Fruit fly (Drosophila melanogaster) whole organism, embryonic: ENCODE results near the gene PIG-Wb.
A peak's percentile ranks its signal among the peaks of the same experiment; 100 is the strongest.

Experiments
- B-H2 ChIP-seq: fragments of 200-800 bp; sonication (Bioruptor generic); optimal IDR thresholded peaks from 2 replicates; lab custom pipeline; 2018; ENCODE audit warnings: missing biosample characterization, mild to moderate bottlenecking, missing genetic modification characterization
- CG10462 ChIP-seq: fragments of 200-800 bp; sonication (Bioruptor generic); optimal IDR thresholded peaks from 2 replicates; lab custom pipeline; 2016; ENCODE audit warnings: missing biosample characterization, missing genetic modification characterization
- CG10565 ChIP-seq: fragments of 200-800 bp; sonication (Bioruptor generic); optimal IDR thresholded peaks from 3 replicates; lab custom pipeline; 2016; ENCODE audit warnings: missing biosample characterization, mild to moderate bottlenecking, missing genetic modification characterization
- CG12391 ChIP-seq: fragments of 200-800 bp; sonication (Bioruptor generic); optimal IDR thresholded peaks from 3 replicates; lab custom pipeline; 2018; ENCODE audit warnings: missing biosample characterization, mild to moderate bottlenecking, missing genetic modification characterization, moderate library complexity
- CG13123 ChIP-seq: fragments of 200-800 bp; sonication (Bioruptor generic); optimal IDR thresholded peaks from 2 replicates; lab custom pipeline; 2016; ENCODE audit warnings: missing biosample characterization, missing genetic modification characterization
- CG14050 ChIP-seq: fragments of 200-800 bp; sonication (Bioruptor generic); IDR thresholded peaks from 3 replicates; pipeline ENCODE4 v1.3.6; 2022; ENCODE audit warnings: missing biosample characterization, missing genetic modification characterization
- CG16813 ChIP-seq: fragments of 200-800 bp; sonication (Bioruptor generic); IDR thresholded peaks from 3 replicates; pipeline ENCODE4 v1.3.6; 2022; ENCODE audit warnings: missing biosample characterization, missing genetic modification characterization; ENCODE audit not compliant: partially characterized antibody
- CG17186 ChIP-seq: fragments of 200-800 bp; sonication (Bioruptor generic); optimal IDR thresholded peaks from 3 replicates; lab custom pipeline; 2017; ENCODE audit warnings: missing biosample characterization, missing genetic modification reagents, missing genetic modification characterization
- CG18262 ChIP-seq: fragments of 200-800 bp; optimal IDR thresholded peaks from 3 replicates; lab custom pipeline; 2019; ENCODE audit warnings: missing biosample characterization, mild to moderate bottlenecking, missing genetic modification characterization, moderate library complexity
- CG2712 ChIP-seq: fragments of 200-800 bp; optimal IDR thresholded peaks from 3 replicates; lab custom pipeline; 2019; ENCODE audit warnings: missing biosample characterization, mild to moderate bottlenecking, missing genetic modification characterization, moderate library complexity
- CG34224 ChIP-seq: fragments of 200-800 bp; sonication (Bioruptor generic); IDR thresholded peaks from 3 replicates; pipeline ENCODE4 v1.3.6; 2022; ENCODE audit warnings: missing biosample characterization, missing genetic modification characterization; ENCODE audit not compliant: partially characterized antibody
- CG4424 ChIP-seq: fragments of 200-800 bp; sonication (Bioruptor generic); optimal IDR thresholded peaks from 3 replicates; lab custom pipeline; 2016; ENCODE audit warnings: missing biosample characterization, missing genetic modification characterization
- CG4617 ChIP-seq: fragments of 200-800 bp; sonication (Bioruptor generic); optimal IDR thresholded peaks from 3 replicates; lab custom pipeline; 2016; ENCODE audit warnings: missing biosample characterization, missing genetic modification characterization, borderline replicate concordance
- CG4707 ChIP-seq: fragments of 200-800 bp; sonication (Bioruptor generic); optimal IDR thresholded peaks from 2 replicates; lab custom pipeline; 2018; ENCODE audit warnings: missing biosample characterization, mild to moderate bottlenecking, missing genetic modification characterization, moderate library complexity
- CG5180 ChIP-seq: fragments of 200-800 bp; sonication (Bioruptor generic); optimal IDR thresholded peaks from 3 replicates; lab custom pipeline; 2017; ENCODE audit warnings: missing biosample characterization, missing genetic modification characterization, mild to moderate bottlenecking, moderate library complexity, missing genetic modification reagents
- CG7928 ChIP-seq: fragments of 200-800 bp; sonication (Bioruptor generic); optimal IDR thresholded peaks from 2 replicates; lab custom pipeline; 2017; ENCODE audit warnings: missing biosample characterization, mild to moderate bottlenecking, missing genetic modification characterization
- CG9797 ChIP-seq: fragments of 200-800 bp; sonication (Bioruptor generic); optimal IDR thresholded peaks from 3 replicates; lab custom pipeline; 2018; ENCODE audit warnings: missing biosample characterization, mild to moderate bottlenecking, missing genetic modification characterization
- Camta ChIP-seq: fragments of 200-800 bp; sonication (Bioruptor generic); optimal IDR thresholded peaks from 2 replicates; lab custom pipeline; 2016; ENCODE audit warnings: missing biosample characterization, missing genetic modification characterization
- CrebB ChIP-seq: fragments of 200-800 bp; sonication (Bioruptor generic); optimal IDR thresholded peaks from 3 replicates; lab custom pipeline; 2018; ENCODE audit warnings: missing biosample characterization, mild to moderate bottlenecking, missing genetic modification characterization
- D ChIP-seq, 2 experiments: fragments of 200-800 bp in 1 of 2; fragments of >200 bp in 1 of 2; sonication (Bioruptor generic) in 1 of 2; optimal IDR thresholded peaks; 2 replicates in 1 of 2; 3 replicates in 1 of 2; lab custom pipeline; 2017; ENCODE audit warnings: mild to moderate bottlenecking in 1 of 2, missing biosample characterization in 1 of 2, missing genetic modification characterization in 1 of 2, missing genetic modification reagents in 1 of 2
- Dek ChIP-seq: fragments of 200-800 bp; sonication (Bioruptor generic); optimal IDR thresholded peaks from 3 replicates; lab custom pipeline; 2019; ENCODE audit warnings: missing biosample characterization, mild to moderate bottlenecking, missing genetic modification characterization, moderate library complexity
- Drgx ChIP-seq: fragments of 200-800 bp; sonication (Bioruptor generic); IDR thresholded peaks from 2 replicates; pipeline ENCODE4 v1.3.6; 2022; ENCODE audit warnings: missing biosample characterization, missing genetic modification characterization
- Nf-YC ChIP-seq: fragments of 200-800 bp; optimal IDR thresholded peaks from 3 replicates; lab custom pipeline; 2019; ENCODE audit warnings: missing biosample characterization, mild to moderate bottlenecking, missing genetic modification characterization, moderate library complexity
- Optix ChIP-seq: fragments of 200-800 bp; sonication (Bioruptor generic); IDR thresholded peaks from 3 replicates; pipeline ENCODE4 v1.3.6; 2022; ENCODE audit warnings: missing biosample characterization, missing genetic modification characterization
- Rfx ChIP-seq: fragments of 200-800 bp; sonication (Bioruptor generic); IDR thresholded peaks from 2 replicates; pipeline ENCODE4 v1.3.6; 2022; ENCODE audit warnings: missing biosample characterization, missing genetic modification characterization
- Xbp1 ChIP-seq: fragments of 200-800 bp; sonication (Bioruptor generic); optimal IDR thresholded peaks from 3 replicates; lab custom pipeline; 2016; ENCODE audit warnings: missing biosample characterization, mild to moderate bottlenecking, missing genetic modification characterization
- Xrp1 ChIP-seq: fragments of 200-800 bp; sonication (Bioruptor generic); IDR thresholded peaks from 2 replicates; pipeline ENCODE4 v1.3.6; 2022; ENCODE audit warnings: missing biosample characterization, missing genetic modification characterization
- amos ChIP-seq: fragments of 200-800 bp; sonication (Bioruptor generic); IDR thresholded peaks from 2 replicates; pipeline ENCODE4 v1.3.6; 2022; ENCODE audit warnings: missing biosample characterization, missing genetic modification characterization; ENCODE audit not compliant: partially characterized antibody
- ap ChIP-seq: fragments of 200-800 bp; sonication (Bioruptor generic); IDR thresholded peaks from 2 replicates; pipeline ENCODE4 v1.3.6; 2022; ENCODE audit warnings: missing biosample characterization, missing genetic modification characterization
- ato ChIP-seq: fragments of 200-800 bp; sonication (Bioruptor generic); IDR thresholded peaks from 2 replicates; pipeline ENCODE4 v1.3.6; 2022; ENCODE audit warnings: missing biosample characterization, missing genetic modification characterization; ENCODE audit not compliant: partially characterized antibody
- chinmo ChIP-seq: fragments of 200-800 bp; sonication (Bioruptor generic); IDR thresholded peaks from 4 replicates; pipeline ENCODE4 v1.3.6; 2022; ENCODE audit warnings: missing biosample characterization, missing genetic modification characterization; ENCODE audit not compliant: partially characterized antibody
- chm ChIP-seq: fragments of 200-800 bp; sonication (Bioruptor generic); IDR thresholded peaks from 2 replicates; pipeline ENCODE4 v1.3.6; 2022; ENCODE audit warnings: missing biosample characterization, missing genetic modification characterization
- chn ChIP-seq: fragments of 200-800 bp; sonication (Bioruptor generic); optimal IDR thresholded peaks from 2 replicates; lab custom pipeline; 2016; ENCODE audit warnings: missing biosample characterization, missing genetic modification characterization
- crc ChIP-seq: fragments of 200-800 bp; sonication (Bioruptor generic); optimal IDR thresholded peaks from 2 replicates; lab custom pipeline; 2016; ENCODE audit warnings: missing biosample characterization, missing genetic modification characterization
- emc ChIP-seq: fragments of 200-800 bp; sonication (Bioruptor generic); optimal IDR thresholded peaks from 2 replicates; lab custom pipeline; 2016; ENCODE audit warnings: missing biosample characterization, missing genetic modification characterization
- exex ChIP-seq: fragments of 200-800 bp; sonication (Bioruptor generic); optimal IDR thresholded peaks from 4 replicates; lab custom pipeline; 2018; ENCODE audit warnings: missing biosample characterization, mild to moderate bottlenecking, missing genetic modification characterization, moderate library complexity
- eyg ChIP-seq: fragments of 200-800 bp; sonication (Bioruptor generic); optimal IDR thresholded peaks from 3 replicates; lab custom pipeline; 2016; ENCODE audit warnings: missing biosample characterization, missing genetic modification characterization
- fd64A ChIP-seq: fragments of 200-800 bp; sonication (Bioruptor generic); optimal IDR thresholded peaks from 3 replicates; lab custom pipeline; 2018; ENCODE audit warnings: missing biosample characterization, mild to moderate bottlenecking, missing genetic modification characterization
- fu2 ChIP-seq: fragments of 200-800 bp; sonication (Bioruptor generic); optimal IDR thresholded peaks from 2 replicates; lab custom pipeline; 2016; ENCODE audit warnings: missing biosample characterization, missing genetic modification characterization
- ind ChIP-seq: fragments of 200-800 bp; sonication (Bioruptor generic); optimal IDR thresholded peaks from 3 replicates; lab custom pipeline; 2016; ENCODE audit warnings: missing biosample characterization, missing genetic modification characterization
- nmo ChIP-seq: fragments of 200-800 bp; sonication (Bioruptor generic); optimal IDR thresholded peaks from 2 replicates; lab custom pipeline; 2018; ENCODE audit warnings: missing biosample characterization, mild to moderate bottlenecking, missing genetic modification characterization, moderate library complexity
- odd ChIP-seq: fragments of 200-800 bp; sonication (Bioruptor generic); optimal IDR thresholded peaks from 2 replicates; lab custom pipeline; 2017; ENCODE audit warnings: missing biosample characterization, mild to moderate bottlenecking, missing genetic modification characterization
- pum ChIP-seq: fragments of 200-800 bp; sonication (Bioruptor generic); optimal IDR thresholded peaks from 2 replicates; lab custom pipeline; 2016; ENCODE audit warnings: missing biosample characterization, missing genetic modification characterization
- ranshi ChIP-seq: fragments of 200-800 bp; sonication (Bioruptor generic); IDR thresholded peaks from 2 replicates; pipeline ENCODE4 v1.3.6; 2022; ENCODE audit warnings: missing biosample characterization, missing genetic modification characterization
- stwl ChIP-seq: fragments of 200-800 bp; sonication (Bioruptor generic); optimal IDR thresholded peaks from 3 replicates; lab custom pipeline; 2018; ENCODE audit warnings: missing biosample characterization, mild to moderate bottlenecking, missing genetic modification characterization, moderate library complexity
- vvl ChIP-seq: fragments of 200-800 bp; sonication (Bioruptor generic); IDR thresholded peaks from 2 replicates; pipeline ENCODE4 v1.3.6; 2022; ENCODE audit warnings: missing biosample characterization, missing genetic modification characterization
- z ChIP-seq: fragments of 200-800 bp; sonication (Bioruptor generic); IDR thresholded peaks from 3 replicates; pipeline ENCODE4 v1.3.6; 2022; ENCODE audit warnings: missing biosample characterization, missing genetic modification characterization

Gene PIG-Wb

DNA sequence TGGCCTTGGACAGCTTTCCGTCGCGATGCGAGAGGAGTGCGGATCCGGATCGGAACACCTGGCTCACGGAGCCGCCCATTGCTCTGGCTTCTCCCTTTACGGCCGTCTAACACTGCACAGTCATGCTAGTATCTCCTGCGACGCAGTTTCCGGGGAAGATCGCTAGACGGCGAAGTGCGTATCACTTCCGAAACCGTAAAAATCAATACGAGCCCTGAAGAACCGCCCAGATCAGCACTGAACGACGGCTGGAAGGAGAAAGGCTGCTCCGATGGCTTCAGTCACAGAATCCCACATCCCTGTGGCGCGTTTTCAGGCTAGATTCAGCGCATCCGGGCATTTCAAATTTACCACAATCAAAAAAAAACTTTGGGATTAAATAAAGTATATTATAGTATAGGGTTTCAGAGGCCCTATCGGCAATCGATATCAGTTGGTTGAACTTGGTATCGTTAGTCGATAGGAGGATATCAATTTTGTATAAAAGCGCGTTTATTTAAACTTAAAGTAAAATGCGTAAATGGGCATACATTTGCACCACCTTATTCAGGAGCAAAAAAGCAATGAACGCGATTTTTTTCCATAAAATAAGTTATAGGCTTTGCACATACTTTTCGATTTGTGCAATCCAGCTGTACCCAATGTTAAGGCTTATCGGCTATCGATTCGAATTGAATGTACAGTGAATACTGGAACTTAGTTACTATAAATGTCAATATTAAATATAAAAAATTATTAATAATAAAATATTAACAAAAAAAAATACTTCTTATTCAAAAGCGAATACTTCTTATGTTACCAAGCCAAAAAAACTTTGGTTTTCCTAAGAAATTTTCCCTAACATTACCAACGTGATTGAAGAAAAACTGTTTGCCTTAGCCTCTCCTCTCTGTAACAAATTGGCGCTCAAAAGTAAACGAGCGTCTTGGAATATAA lies 37.1 kb upstream of the PIG-Wb start, which contains the start of the genes CG13933 and PolD2 (continued):
- TF ChIP-seq Rfx (GFP tag; lab: Robert Waterston, UW) (peak; percentile 96), Xbp1 (peak; percentile 98), chm (GFP tag; lab: Robert Waterston, UW) (peak; percentile 98), chinmo (GFP tag; lab: Robert Waterston, UW) (peak; percentile 65; the same call in 1 of the 4 replicates), Dek (peak; percentile 97), CG7928 (GFP tag; lab: Kevin White, UChicago) (peak; percentile 60), ap (GFP tag; lab: Robert Waterston, UW) (peak; percentile 99), CG14050 (GFP tag; lab: Robert Waterston, UW) (peak; percentile 98), ato (GFP tag; lab: Robert Waterston, UW) (no peak; the same call in 1 of the 2 replicates), Drgx (GFP tag; lab: Robert Waterston, UW) (peak; percentile 96), fd64A (GFP tag; lab: Kevin White, UChicago) (no peak), eyg (GFP tag; lab: Kevin White, UChicago) (no peak), nmo (GFP tag; lab: Kevin White, UChicago) (peak; percentile 99), vvl (GFP tag; lab: Robert Waterston, UW) (peak; percentile 95), CG10565 (GFP tag; lab: Kevin White, UChicago) (peak; percentile 5), chn (GFP tag; lab: Kevin White, UChicago) (peak; percentile 86), CG2712 (peak; percentile 97), crc (peak; percentile 25), ranshi (GFP tag; lab: Robert Waterston, UW) (peak; percentile 95), amos (GFP tag; lab: Robert Waterston, UW) (peak; percentile 57; the same call in 1 of the 2 replicates), emc (peak; percentile 1), CG18262 (tag; lab: Kevin White, UChicago) (peak; percentile 95), CG17186 (GFP tag; lab: Kevin White, UChicago) (peak; percentile 55), Camta (GFP tag; lab: Kevin White, UChicago) (peak; percentile 50), CG9797 (GFP tag; lab: Kevin White, UChicago) (no peak), Xrp1 (GFP tag; lab: Robert Waterston, UW) (peak; percentile 99), z (GFP tag; lab: Robert Waterston, UW) (no peak), CG4617 (peak; percentile 91), CG5180 (GFP tag; lab: Kevin White, UChicago) (no peak), CG10462 (GFP tag; lab: Kevin White, UChicago) (peak; percentile 92), CG16813 (GFP tag; lab: Robert Waterston, UW) (peak; percentile 78), Nf-YC (tag; lab: Kevin White, UChicago) (no peak), CG4707 (peak; percentile 91), CG13123 (GFP tag; lab: Kevin White, UChicago) (peak; percentile 94), CG4424 (GFP tag; lab: Kevin White, UChicago) (no peak), Optix (GFP tag; lab: Robert Waterston, UW) (peak; percentile 92), exex (tag; lab: Kevin White, UChicago) (peak; percentile 64), CG12391 (tag; lab: Kevin White, UChicago) (peak; percentile 98), pum (peak; percentile 65), CrebB (tag; lab: Kevin White, UChicago) (peak; percentile 93), stwl (tag; lab: Kevin White, UChicago) (no peak), D (optimal IDR thresholded peaks at IDR 0.05; lab: Kevin White, UChicago) (no peak), D (GFP tag; optimal IDR thresholded peaks at IDR 0.05; lab: Kevin White, UChicago) (no peak), fu2 (peak; percentile 72), ind (peak; percentile 88), CG34224 (GFP tag; lab: Robert Waterston, UW) (peak; percentile 85), B-H2 (GFP tag; lab: Kevin White, UChicago) (no peak), odd (GFP tag; lab: Kevin White, UChicago) (no peak)
